Worm (Caenorhabditis elegans) whole organism, L1 larva: Measurements from ENCODE around the gene K03H6.1.
A peak's percentile ranks its signal among the peaks of the same experiment; 100 is the strongest.

Experiments used
- C04F5.9 ChIP-seq: sonication (generic microtip); optimal IDR thresholded peaks from 2 replicates; lab custom pipeline; 2016; ENCODE audit warnings: missing genetic modification characterization, missing compliant biosample characterization
- C34B4.2 ChIP-seq: sonication (generic microtip); optimal IDR thresholded peaks from 2 replicates; lab custom pipeline; 2017; ENCODE audit warnings: mild to moderate bottlenecking, missing genetic modification characterization, missing compliant biosample characterization
- F16B12.6 ChIP-seq: fragments of 150-350 bp; optimal IDR thresholded peaks from 2 replicates; lab custom pipeline; 2014; ENCODE audit warnings: missing biosample characterization, missing genetic modification characterization
- alr-1 ChIP-seq: fragments of 200-800 bp; sonication (Bioruptor generic); optimal IDR thresholded peaks from 2 replicates; lab custom pipeline; 2018; ENCODE audit warnings: borderline replicate concordance, mild to moderate bottlenecking, missing genetic modification characterization, missing compliant biosample characterization
- ama-1 ChIP-seq: fragments of 150-350 bp; optimal IDR thresholded peaks from 2 replicates; lab custom pipeline; 2014
- blmp-1 ChIP-seq: fragments of 150-350 bp; optimal IDR thresholded peaks from 2 replicates; lab custom pipeline; 2014; ENCODE audit warnings: missing biosample characterization, missing genetic modification characterization
- ceh-63 ChIP-seq: fragments of 200-800 bp; sonication (Bioruptor generic); optimal IDR thresholded peaks from 2 replicates; lab custom pipeline; 2018; ENCODE audit warnings: mild to moderate bottlenecking, missing genetic modification characterization, missing compliant biosample characterization
- ceh-8 ChIP-seq: fragments of 200-800 bp; sonication (Bioruptor generic); optimal IDR thresholded peaks from 2 replicates; lab custom pipeline; 2018; ENCODE audit warnings: mild to moderate bottlenecking, missing genetic modification characterization, moderate library complexity, missing compliant biosample characterization
- ceh-82 ChIP-seq, 3 experiments: fragments of 150-350 bp in 1 of 3; sonication (generic microtip) in 2 of 3; optimal IDR thresholded peaks; 2 replicates each; lab custom pipeline; 2014 to 2017; ENCODE audit warnings: missing biosample characterization in 3 of 3, missing genetic modification characterization in 3 of 3
- ceh-88 ChIP-seq: fragments of 200-800 bp; sonication (Bioruptor generic); IDR thresholded peaks from 2 replicates; pipeline ENCODE4 v1.3.6; 2022; ENCODE audit warnings: missing genetic modification characterization, missing compliant biosample characterization
- ceh-90 ChIP-seq: sonication (generic microtip); optimal IDR thresholded peaks from 2 replicates; lab custom pipeline; 2016; ENCODE audit warnings: missing genetic modification characterization, missing compliant biosample characterization
- dsc-1 ChIP-seq: sonication (generic microtip); optimal IDR thresholded peaks from 2 replicates; lab custom pipeline; 2016; ENCODE audit warnings: mild to moderate bottlenecking, missing genetic modification characterization, missing compliant biosample characterization
- efl-1 ChIP-seq, 4 experiments: fragments of 150-350 bp; optimal IDR thresholded peaks in 3 of 4; peaks in 1 of 4; 1 replicate in 1 of 4; 2 replicates in 3 of 4; lab custom pipeline; 2014; ENCODE audit warnings: missing biosample characterization in 2 of 4, missing genetic modification characterization in 2 of 4, missing genetic modification reagents in 2 of 4
- efl-3 ChIP-seq: fragments of 200-800 bp; sonication (Bioruptor generic); optimal IDR thresholded peaks from 2 replicates; lab custom pipeline; 2018; ENCODE audit warnings: mild to moderate bottlenecking, missing genetic modification characterization, missing compliant biosample characterization
- elt-2 ChIP-seq: sonication (generic microtip); optimal IDR thresholded peaks from 2 replicates; lab custom pipeline; 2016; ENCODE audit warnings: missing genetic modification characterization, mild to moderate bottlenecking, inconsistent platforms, missing compliant biosample characterization, missing genetic modification reagents
- ets-5 ChIP-seq: fragments of 200-800 bp; sonication (Bioruptor generic); IDR thresholded peaks from 2 replicates; pipeline ENCODE4 v1.3.6; 2022; ENCODE audit warnings: missing genetic modification characterization, missing compliant biosample characterization
- fkh-4 ChIP-seq: sonication (generic microtip); optimal IDR thresholded peaks from 2 replicates; lab custom pipeline; 2016; ENCODE audit warnings: missing compliant biosample characterization, missing genetic modification characterization, borderline replicate concordance
- fkh-8 ChIP-seq: sonication (generic microtip); optimal IDR thresholded peaks from 2 replicates; lab custom pipeline; 2016; ENCODE audit warnings: mild to moderate bottlenecking, missing genetic modification characterization, missing compliant biosample characterization
- fos-1 ChIP-seq: fragments of 150-350 bp; optimal IDR thresholded peaks from 2 replicates; lab custom pipeline; 2014; ENCODE audit warnings: missing biosample characterization, missing genetic modification characterization
- grh-1 ChIP-seq: fragments of 200-800 bp; sonication (Bioruptor generic); IDR thresholded peaks from 2 replicates; pipeline ENCODE4 v1.3.6; 2022; ENCODE audit warnings: missing genetic modification reagents, missing genetic modification characterization, missing compliant biosample characterization
- hlh-17 ChIP-seq: fragments of 200-800 bp; sonication (Bioruptor generic); optimal IDR thresholded peaks from 2 replicates; lab custom pipeline; 2018; ENCODE audit warnings: missing genetic modification characterization, mild to moderate bottlenecking, missing compliant biosample characterization, moderate library complexity, borderline replicate concordance
- hlh-4 ChIP-seq: sonication (generic microtip); optimal IDR thresholded peaks from 2 replicates; lab custom pipeline; 2016; ENCODE audit warnings: mild to moderate bottlenecking, missing genetic modification characterization, missing compliant biosample characterization
- hpl-2 ChIP-seq: fragments of 150-350 bp; optimal IDR thresholded peaks from 2 replicates; lab custom pipeline; 2014; ENCODE audit warnings: missing biosample characterization, missing genetic modification reagents, missing genetic modification characterization
- jun-1 ChIP-seq: fragments of 150-350 bp; optimal IDR thresholded peaks from 2 replicates; lab custom pipeline; 2014; ENCODE audit warnings: missing biosample characterization, missing genetic modification reagents, missing genetic modification characterization
- lin-13 ChIP-seq: fragments of 150-350 bp; optimal IDR thresholded peaks from 2 replicates; lab custom pipeline; 2014; ENCODE audit warnings: missing biosample characterization, missing genetic modification reagents, missing genetic modification characterization
- lin-14 ChIP-seq: fragments of 200-800 bp; sonication (Bioruptor generic); optimal IDR thresholded peaks from 2 replicates; lab custom pipeline; 2018; ENCODE audit warnings: mild to moderate bottlenecking, missing genetic modification characterization, moderate library complexity, missing compliant biosample characterization
- lin-15B ChIP-seq: fragments of 150-350 bp; sonication (generic microtip); optimal IDR thresholded peaks from 3 replicates; lab custom pipeline; 2014; ENCODE audit warnings: missing biosample characterization, missing genetic modification characterization
- lin-35 ChIP-seq, 2 experiments: fragments of 150-350 bp; optimal IDR thresholded peaks; 2 replicates each; lab custom pipeline; 2014; ENCODE audit warnings: missing biosample characterization in 2 of 2, missing genetic modification characterization in 2 of 2, missing genetic modification reagents in 2 of 2
- lin-39 ChIP-seq: fragments of 150-350 bp; optimal IDR thresholded peaks from 2 replicates; lab custom pipeline; 2014; ENCODE audit warnings: missing biosample characterization, missing genetic modification reagents, missing genetic modification characterization
- lir-3 ChIP-seq: sonication (generic microtip); optimal IDR thresholded peaks from 2 replicates; lab custom pipeline; 2016; ENCODE audit warnings: mild to moderate bottlenecking, missing genetic modification characterization, moderate library complexity, missing compliant biosample characterization; ENCODE audit not compliant: poor library complexity
- mef-2 ChIP-seq: fragments of 150-350 bp; optimal IDR thresholded peaks from 2 replicates; lab custom pipeline; 2014; ENCODE audit warnings: missing biosample characterization, missing genetic modification characterization
- mep-1 ChIP-seq: fragments of 150-350 bp; optimal IDR thresholded peaks from 2 replicates; lab custom pipeline; 2014; ENCODE audit warnings: missing biosample characterization, missing genetic modification characterization
- nhr-11 ChIP-seq: fragments of 150-350 bp; optimal IDR thresholded peaks from 2 replicates; lab custom pipeline; 2014; ENCODE audit warnings: missing biosample characterization, missing genetic modification characterization
- nhr-12 ChIP-seq: sonication (generic microtip); optimal IDR thresholded peaks from 2 replicates; lab custom pipeline; 2017; ENCODE audit warnings: missing biosample characterization, missing genetic modification characterization
- nhr-47 ChIP-seq: sonication (generic microtip); optimal IDR thresholded peaks from 2 replicates; lab custom pipeline; 2016; ENCODE audit warnings: mild to moderate bottlenecking, missing genetic modification characterization, moderate library complexity, missing compliant biosample characterization
- nhr-77 ChIP-seq: fragments of 150-350 bp; optimal IDR thresholded peaks from 2 replicates; lab custom pipeline; 2014; ENCODE audit warnings: missing biosample characterization, missing genetic modification characterization
- nhr-85 ChIP-seq: sonication (generic microtip); peaks from one replicate; lab custom pipeline; 2016; ENCODE audit warnings: missing genetic modification characterization, inconsistent platforms, missing compliant biosample characterization
- pqm-1 ChIP-seq: sonication (generic microtip); optimal IDR thresholded peaks from 3 replicates; lab custom pipeline; 2017; ENCODE audit warnings: missing biosample characterization, missing genetic modification characterization
- snpc-4 ChIP-seq: fragments of 150-350 bp; optimal IDR thresholded peaks from 2 replicates; lab custom pipeline; 2014; ENCODE audit warnings: missing biosample characterization, missing genetic modification characterization
- sptf-1 ChIP-seq: fragments of 150-350 bp; optimal IDR thresholded peaks from 2 replicates; lab custom pipeline; 2014; ENCODE audit warnings: missing biosample characterization, missing genetic modification characterization
- tbx-2 ChIP-seq: sonication (generic microtip); optimal IDR thresholded peaks from 2 replicates; lab custom pipeline; 2016; ENCODE audit warnings: missing genetic modification characterization, missing compliant biosample characterization
- tlp-1 ChIP-seq: fragments of 150-350 bp; optimal IDR thresholded peaks from 2 replicates; lab custom pipeline; 2014; ENCODE audit warnings: missing biosample characterization, missing genetic modification characterization
- unc-30 ChIP-seq: sonication (generic microtip); optimal IDR thresholded peaks from 2 replicates; lab custom pipeline; 2017; ENCODE audit warnings: missing biosample characterization, missing genetic modification characterization
- unc-62 ChIP-seq: fragments of 150-350 bp; optimal IDR thresholded peaks from 2 replicates; lab custom pipeline; 2014; ENCODE audit warnings: missing biosample characterization, missing genetic modification reagents, missing genetic modification characterization
- vab-15 ChIP-seq: sonication (generic microtip); optimal IDR thresholded peaks from 2 replicates; lab custom pipeline; 2017; ENCODE audit warnings: missing genotype, mild to moderate bottlenecking, missing genetic modification characterization, missing compliant biosample characterization
- ztf-11 ChIP-seq, 2 experiments: sonication (generic microtip); optimal IDR thresholded peaks; 2 replicates each; lab custom pipeline; 2016 to 2017; ENCODE audit warnings: missing genetic modification characterization in 2 of 2, missing biosample characterization in 1 of 2, missing compliant biosample characterization in 1 of 2

Gene K03H6.1

DNA sequence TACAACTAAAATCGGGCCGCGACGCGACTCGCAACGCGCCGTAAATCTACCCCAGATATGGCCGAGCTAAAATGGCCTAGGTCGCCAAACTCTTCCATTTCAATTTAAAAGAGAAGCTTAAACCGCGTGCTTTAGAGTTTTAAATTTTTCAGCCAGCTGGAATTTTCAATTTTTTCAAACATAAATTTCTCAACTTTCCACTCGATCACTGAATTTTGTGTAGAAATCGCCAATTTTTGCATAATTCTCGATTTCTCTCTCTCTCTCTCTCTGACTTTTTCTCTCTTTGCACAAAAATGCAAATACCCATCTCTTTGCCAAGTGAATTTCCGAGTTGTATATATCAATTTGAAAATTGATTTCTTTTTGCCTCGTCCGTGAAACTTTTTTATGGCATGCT, at the start of gene K03H6.1:
TSS of gene K03H6.1 (plus strand) at position 301 of the 400 bp plus-strand sequence.
- TF ChIP-seq mef-2 (tag; lab: Kevin White, UChicago): no peak
- TF ChIP-seq hlh-17 (GFP tag; lab: Kevin White, UChicago): no peak
- no peak for TF ChIP-seq vab-15 (tag; lab: Kevin White, UChicago)
- no peak for TF ChIP-seq lin-14 (GFP tag; lab: Kevin White, UChicago)
- no peak for TF ChIP-seq unc-30 (tag; lab: Kevin White, UChicago)
- TF ChIP-seq nhr-12 (tag; lab: Kevin White, UChicago): no peak
- no peak for TF ChIP-seq ztf-11 (tag; optimal IDR thresholded peaks at IDR 0.05; lab: Kevin White, UChicago)
- no peak for TF ChIP-seq efl-3 (GFP tag; lab: Kevin White, UChicago)
- TF ChIP-seq ama-1 (lab: Kevin White, UChicago): no peak
- TF ChIP-seq lin-13 (GFP tag; lab: Kevin White, UChicago): no peak
- TF ChIP-seq lir-3: no peak
- TF ChIP-seq mep-1: no peak

DNA sequence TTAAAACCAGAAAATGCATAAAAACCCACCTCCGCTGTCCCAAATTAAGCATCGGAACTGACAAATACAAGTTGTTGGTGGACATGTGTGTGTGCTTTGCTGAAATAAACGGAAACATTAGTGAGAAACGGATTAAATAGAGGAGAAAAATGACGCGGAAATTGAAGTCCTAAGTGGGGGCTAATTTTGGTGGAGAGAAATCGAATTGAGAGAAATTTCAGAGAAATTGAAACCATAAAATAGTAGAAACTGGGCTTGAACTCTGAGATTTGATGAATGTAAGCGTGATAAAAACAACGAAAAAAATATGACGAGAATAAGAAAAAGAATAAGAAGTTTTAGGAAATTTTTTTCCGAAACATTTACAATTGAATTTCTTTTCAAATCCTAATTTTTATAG, 48.5 kb upstream of the K03H6.1 start, which contains the start of gene Y77E11A.12:
TSS of gene Y77E11A.12 (minus strand) at position 101 of the 400 bp plus-strand sequence.
- TF ChIP-seq lin-14 (GFP tag; lab: Kevin White, UChicago): peak; percentile 3
- no peak for TF ChIP-seq efl-1 (optimal IDR thresholded peaks at IDR 0.05; lab: Kevin White, UChicago)
- TF ChIP-seq efl-1 (GFP tag; optimal IDR thresholded peaks at IDR 0.05 in 1 of 2; lab: Kevin White, UChicago): peak in 1 of 2 experiments; percentile 21
- peak; percentile 31 for TF ChIP-seq ceh-63 (GFP tag; lab: Kevin White, UChicago)
- TF ChIP-seq efl-3 (GFP tag; lab: Kevin White, UChicago): no peak
- no peak for TF ChIP-seq nhr-11 (tag; lab: Kevin White, UChicago)

DNA sequence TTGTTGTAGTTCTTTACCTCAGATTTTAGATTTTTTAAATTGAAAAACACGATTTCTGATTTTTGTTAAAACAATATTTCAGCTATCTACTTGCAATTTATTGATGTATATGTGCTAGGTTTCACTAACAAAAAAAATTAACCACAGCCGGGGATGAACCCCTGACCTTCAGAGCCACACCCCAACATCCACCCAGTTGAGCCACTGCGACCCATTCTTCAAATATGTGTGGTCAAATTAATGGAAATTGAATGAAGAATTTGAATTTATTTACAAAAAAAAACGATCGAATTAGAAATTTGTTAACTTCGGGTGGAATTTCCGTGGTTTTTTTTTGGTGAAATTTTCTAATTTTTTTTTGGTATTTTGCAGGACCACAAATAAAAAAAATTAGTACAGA, 44.9 kb upstream of the K03H6.1 start:
- TF ChIP-seq C34B4.2 (tag; lab: Kevin White, UChicago) (no peak), fkh-4 (tag; lab: Kevin White, UChicago) (no peak), ets-5 (GFP tag; lab: Robert Waterston, UW) (no peak), ceh-90 (no peak), ama-1 (lab: Kevin White, UChicago) (no peak), sptf-1 (tag; lab: Kevin White, UChicago) (no peak), lin-15B (tag; lab: Kevin White, UChicago) (no peak), jun-1 (tag; lab: Kevin White, UChicago) (no peak), elt-2 (tag; lab: Kevin White, UChicago) (no peak), snpc-4 (tag; lab: Kevin White, UChicago) (no peak), tlp-1 (tag; lab: Kevin White, UChicago) (no peak), hpl-2 (GFP tag; lab: Kevin White, UChicago) (no peak), ceh-82 (tag; optimal IDR thresholded peaks at IDR 0.05; lab: Kevin White, UChicago) (no peak), lin-39 (tag; lab: Kevin White, UChicago) (no peak), nhr-77 (tag; lab: Kevin White, UChicago) (no peak), lin-35 (GFP tag; optimal IDR thresholded peaks at IDR 0.05; lab: Kevin White, UChicago) (no peak), nhr-11 (tag; lab: Kevin White, UChicago) (no peak), nhr-85 (no peak), fos-1 (tag; lab: Kevin White, UChicago) (no peak)

DNA sequence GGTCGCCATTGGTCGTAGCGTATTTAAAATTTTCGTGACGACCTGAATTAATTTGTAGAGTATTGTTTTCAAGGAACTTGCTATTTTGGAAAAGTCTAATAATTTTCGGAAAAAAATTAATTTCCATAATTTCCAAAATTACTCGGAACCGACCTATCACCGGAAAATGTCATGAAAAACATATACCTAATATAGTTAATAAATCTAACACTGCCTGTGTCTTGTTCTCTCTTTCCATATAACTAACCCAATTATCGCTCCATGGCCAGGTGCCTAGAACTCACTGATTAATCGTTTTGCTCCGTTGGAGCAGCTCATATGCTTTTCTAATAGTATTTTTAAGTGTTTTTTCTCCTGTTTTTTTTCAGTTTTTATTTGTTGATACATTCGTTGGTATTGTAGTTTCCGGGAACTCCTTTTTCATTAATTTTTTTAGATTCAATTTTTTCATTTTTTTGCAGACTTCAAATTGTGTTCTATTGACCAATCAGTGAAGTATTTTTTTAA, 38.5 kb upstream of the K03H6.1 start, which contains the start of gene Y77E11A.16:
TSS of gene Y77E11A.16 (plus strand) at position 457 of the 507 bp plus-strand sequence.
- TF ChIP-seq nhr-47 (tag; lab: Kevin White, UChicago): peak; percentile 37
- TF ChIP-seq alr-1 (tag; lab: Kevin White, UChicago): no peak
- no peak for TF ChIP-seq tbx-2 (tag; lab: Kevin White, UChicago)
- no peak for TF ChIP-seq ets-5 (GFP tag; lab: Robert Waterston, UW)
- TF ChIP-seq F16B12.6: no peak
- no peak for TF ChIP-seq tlp-1 (tag; lab: Kevin White, UChicago)
- no peak for TF ChIP-seq C34B4.2 (tag; lab: Kevin White, UChicago)
- no peak for TF ChIP-seq grh-1 (GFP tag; lab: Robert Waterston, UW)
- no peak for TF ChIP-seq C04F5.9
- no peak for TF ChIP-seq dsc-1 (tag; lab: Kevin White, UChicago)
- peak; percentile 17 for TF ChIP-seq fkh-8 (tag; lab: Kevin White, UChicago)
- no peak for TF ChIP-seq lin-35 (GFP tag; optimal IDR thresholded peaks at IDR 0.05; lab: Kevin White, UChicago)
- no peak for TF ChIP-seq elt-2 (tag; lab: Kevin White, UChicago)
- no peak for TF ChIP-seq lin-39 (tag; lab: Kevin White, UChicago)
- no peak for TF ChIP-seq ceh-63 (GFP tag; lab: Kevin White, UChicago)
- TF ChIP-seq unc-62: no peak
- TF ChIP-seq ceh-82 (tag; optimal IDR thresholded peaks at IDR 0.05; lab: Kevin White, UChicago): no peak
- no peak for TF ChIP-seq pqm-1 (tag; lab: Kevin White, UChicago)
- TF ChIP-seq hlh-4 (tag; lab: Kevin White, UChicago): no peak
- TF ChIP-seq ceh-8 (GFP tag; lab: Kevin White, UChicago): no peak
- TF ChIP-seq blmp-1: no peak
- no peak for TF ChIP-seq ceh-88 (GFP tag; lab: Robert Waterston, UW)
